Fruit fly (Drosophila melanogaster) whole organism: ENCODE data around the gene SmydA-4.
"Not testable (repeated sequence)": the region's sequence is repeated elsewhere in the genome, so short reads cannot be mapped to it uniquely, and the experiment has no call there.

ENCODE experiments used
- CG8478 ChIP-seq: fragments of >200 bp; optimal IDR thresholded peaks from 2 replicates; lab custom pipeline; 2018; ENCODE audit warnings: inconsistent platforms
- Dll ChIP-seq: fragments of >200 bp; optimal IDR thresholded peaks from 2 replicates; lab custom pipeline; 2017
- EcR ChIP-seq, 2 experiments: fragments of >200 bp; optimal IDR thresholded peaks; 2 replicates each; lab custom pipeline; 2017; ENCODE audit warnings: missing biosample characterization in 2 of 2, missing genetic modification characterization in 2 of 2, missing genetic modification reagents in 2 of 2
- pan ChIP-seq: fragments of >200 bp; optimal IDR thresholded peaks from 2 replicates; lab custom pipeline; 2017
- psq ChIP-seq: fragments of >200 bp; optimal IDR thresholded peaks from 2 replicates; lab custom pipeline; 2017
- usp ChIP-seq: fragments of >200 bp; optimal IDR thresholded peaks from 2 replicates; lab custom pipeline; 2017; ENCODE audit warnings: missing biosample characterization, missing genetic modification characterization, mixed read lengths

The SmydA-4 gene

DNA sequence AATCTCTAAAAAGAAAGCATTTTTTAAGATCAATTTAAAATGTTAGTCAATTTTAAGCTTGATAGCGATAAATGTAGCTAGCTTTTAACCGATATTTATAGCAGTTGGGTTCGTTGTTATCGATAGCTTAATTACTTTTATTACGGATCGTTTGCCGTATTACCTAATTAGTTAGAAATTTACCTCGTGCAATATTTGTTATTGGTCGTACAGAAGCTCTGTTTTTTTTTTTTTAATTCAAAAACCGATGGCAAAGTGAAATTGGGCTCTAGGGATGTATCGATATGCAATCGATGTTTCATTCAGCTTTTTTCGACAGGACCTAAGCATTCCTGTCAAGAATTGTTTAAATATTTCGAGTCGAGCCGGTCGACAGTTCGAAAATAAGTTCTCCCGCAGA lies 47.6 kb downstream of the SmydA-4 start, which contains the start of gene CG2061:
TSS of gene CG2061 (plus strand) at position 292 of the 400 bp plus-strand sequence.
- no peak for TF ChIP-seq pan
- no peak for TF ChIP-seq psq (lab: Kevin White, UChicago)
- TF ChIP-seq EcR (GFP tag; optimal IDR thresholded peaks at IDR 0.05; lab: Kevin White, UChicago): no peak
- TF ChIP-seq CG8478: no peak
- TF ChIP-seq Dll: no peak
- TF ChIP-seq usp (GFP tag; lab: Kevin White, UChicago): no peak

DNA sequence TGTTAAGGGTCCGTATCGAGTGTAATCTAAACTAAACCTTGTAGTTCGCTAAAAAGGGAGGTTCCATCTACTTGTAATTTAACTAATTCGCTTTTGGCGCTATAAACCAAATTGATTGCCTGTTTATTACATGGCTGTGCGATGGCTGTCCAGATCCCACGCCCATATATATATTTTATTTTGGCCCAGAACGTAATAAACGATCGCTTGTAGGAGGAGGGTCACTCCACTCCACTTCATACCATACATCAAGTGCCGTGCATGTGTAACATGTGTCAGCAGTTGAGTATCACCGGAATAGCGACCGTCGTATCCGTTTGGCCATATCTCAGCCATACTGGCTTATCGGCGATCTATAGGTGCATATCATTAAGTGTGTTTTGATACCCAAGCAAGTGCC lies 50.7 kb downstream of the SmydA-4 start:
- TF ChIP-seq EcR (GFP tag; optimal IDR thresholded peaks at IDR 0.05; lab: Kevin White, UChicago) (no peak), usp (GFP tag; lab: Kevin White, UChicago) (no peak), psq (lab: Kevin White, UChicago) (no peak), pan (no peak), Dll (no peak), CG8478 (no peak)

DNA sequence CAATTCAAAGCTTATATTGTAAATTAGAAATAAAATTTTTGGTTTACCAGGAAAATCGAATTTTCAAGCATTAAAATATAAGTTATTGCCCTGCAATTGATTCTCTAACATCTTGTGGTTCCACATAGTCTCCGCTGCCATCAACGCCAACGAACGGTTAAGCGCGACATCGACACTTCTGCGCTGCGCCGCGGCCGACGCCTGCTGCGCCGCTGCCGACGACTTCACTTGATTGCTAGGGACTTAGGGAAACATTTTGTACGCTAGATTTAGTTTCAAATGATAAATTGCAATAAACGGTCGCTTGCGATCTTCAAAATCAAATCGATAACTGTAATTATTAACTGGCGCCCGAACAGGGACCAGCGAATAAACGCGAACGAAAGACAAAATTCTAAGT lies 51.4 kb downstream of the SmydA-4 start, which contains the start of gene CG42249:
TSS of gene CG42249 (plus strand) at position 301 of the 400 bp plus-strand sequence.
- TF ChIP-seq EcR (GFP tag; optimal IDR thresholded peaks at IDR 0.05; lab: Kevin White, UChicago); Dll; psq (lab: Kevin White, UChicago): not testable (repeated sequence)
